In genomic region chr3R:4452345-4453044, dm6 we compare ENCODE assay signal across 3 fruit fly cellular contexts.
A peak's percentile ranks its signal among the peaks of the same experiment; 100 is the strongest.
TF ChIP-seq lines count a peak whose summit lies in the region.

No protein-coding gene starts in this region.

TF ChIP-seq in whole organism, embryonic, 481 proteins besides CTCF, POLR2A, EP300 and RAD21 (continued from another document and continues in another):
- TF ChIP-seq crol (GFP tag; IDR thresholded peaks at IDR 0.05; lab: Robert Waterston, UW) (peak; percentile 72), abd-A (tag; optimal IDR thresholded peaks at IDR 0.05; lab: Kevin White, UChicago) (peak; percentile 2), exex (tag; optimal IDR thresholded peaks at IDR 0.05; lab: Kevin White, UChicago) (peak; percentile 72), sug (tag; optimal IDR thresholded peaks at IDR 0.05; lab: Kevin White, UChicago) (peak; percentile 10), Chrac-16 (GFP tag; optimal IDR thresholded peaks at IDR 0.05; lab: Kevin White, UChicago) (no peak), CG31441 (GFP tag; IDR thresholded peaks at IDR 0.05; lab: Robert Waterston, UW) (no peak), HLHmδ (GFP tag; optimal IDR thresholded peaks at IDR 0.05; lab: Kevin White, UChicago) (peak; percentile 39), lab (GFP tag; optimal IDR thresholded peaks at IDR 0.05; lab: Kevin White, UChicago) (peak; percentile 29), zfh2 (GFP tag; optimal IDR thresholded peaks at IDR 0.05; lab: Kevin White, UChicago) (no peak), CG7556 (GFP tag; optimal IDR thresholded peaks at IDR 0.05; lab: Kevin White, UChicago) (no peak), gem (tag; optimal IDR thresholded peaks at IDR 0.05; lab: Kevin White, UChicago) (no peak), tgo (GFP tag; IDR thresholded peaks at IDR 0.05; lab: Robert Waterston, UW) (no peak), CG13296 (GFP tag; optimal IDR thresholded peaks at IDR 0.05; lab: Kevin White, UChicago) (no peak), CG33213 (GFP tag; optimal IDR thresholded peaks at IDR 0.05; lab: Kevin White, UChicago) (no peak), pan (optimal IDR thresholded peaks at IDR 0.05; lab: Kevin White, UChicago) (no peak), pan (GFP tag; optimal IDR thresholded peaks at IDR 0.05 in 1 of 2, IDR thresholded peaks at IDR 0.05 in 1 of 2) (no peak), CG1832 (GFP tag; optimal IDR thresholded peaks at IDR 0.05; lab: Kevin White, UChicago) (peak; percentile 52), Blimp-1 (GFP tag; optimal IDR thresholded peaks at IDR 0.05; lab: Kevin White, UChicago) (peak; percentile 71), nerfin-1 (tag; optimal IDR thresholded peaks at IDR 0.05; lab: Kevin White, UChicago) (peak; percentile 32), zfh1 (GFP tag; IDR thresholded peaks at IDR 0.05; lab: Robert Waterston, UW) (0 out of 3 replicates have a peak, but pooled peaks have one; percentile 3), CG9609 (GFP tag; optimal IDR thresholded peaks at IDR 0.05; lab: Kevin White, UChicago) (no peak), PHDP (tag; optimal IDR thresholded peaks at IDR 0.05; lab: Kevin White, UChicago) (no peak), grn (GFP tag; optimal IDR thresholded peaks at IDR 0.05; lab: Kevin White, UChicago) (peak; percentile 80), unc-4 (GFP tag; IDR thresholded peaks at IDR 0.05; lab: Robert Waterston, UW; ENCODE audit: partially characterized antibody) (peak; percentile 46; the same call in 1 of the 2 replicates), nom (GFP tag; optimal IDR thresholded peaks at IDR 0.05; lab: Kevin White, UChicago) (peak; percentile 13), Gug (GFP tag; IDR thresholded peaks at IDR 0.05; lab: Robert Waterston, UW) (no peak), Deaf1 (tag; optimal IDR thresholded peaks at IDR 0.05; lab: Kevin White, UChicago) (peak; percentile 37), CG3163 (GFP tag; optimal IDR thresholded peaks at IDR 0.05; lab: Kevin White, UChicago) (peak; percentile 81), disco-r (GFP tag; optimal IDR thresholded peaks at IDR 0.05; lab: Kevin White, UChicago) (no peak), p53 (GFP tag; optimal IDR thresholded peaks at IDR 0.05; lab: Kevin White, UChicago) (no peak), vvl (GFP tag; IDR thresholded peaks at IDR 0.05; lab: Robert Waterston, UW) (peak; percentile 27; the same call in 1 of the 2 replicates), CG17385 (GFP tag; optimal IDR thresholded peaks at IDR 0.05; lab: Kevin White, UChicago) (peak; percentile 55), chn (GFP tag; optimal IDR thresholded peaks at IDR 0.05; lab: Kevin White, UChicago) (peak; percentile 24), CG5180 (GFP tag; optimal IDR thresholded peaks at IDR 0.05; lab: Kevin White, UChicago) (peak; percentile 86), Trl (optimal IDR thresholded peaks at IDR 0.05; lab: Kevin White, UChicago) (peak; percentile 89 to 98), Trl (GFP tag; optimal IDR thresholded peaks at IDR 0.05; lab: Kevin White, UChicago) (no peak), Scr (GFP tag; IDR thresholded peaks at IDR 0.05; lab: Robert Waterston, UW; ENCODE audit: partially characterized antibody) (peak; percentile 21; the same call in 1 of the 2 replicates), gce (GFP tag; IDR thresholded peaks at IDR 0.05; lab: Robert Waterston, UW) (0 out of 3 replicates have a peak, but pooled peaks have one; percentile 4), Adf1 (GFP tag; IDR thresholded peaks at IDR 0.05; lab: Robert Waterston, UW) (peak; percentile 27; the same call in 1 of the 2 replicates), CG6813 (GFP tag; optimal IDR thresholded peaks at IDR 0.05; lab: Kevin White, UChicago) (peak; percentile 42), Med (GFP tag; lab: Kevin White, UChicago) (peak; percentile 39), Hr78 (GFP tag; optimal IDR thresholded peaks at IDR 0.05; lab: Kevin White, UChicago) (peak in 1 of 2 experiments; percentile 41), pros (GFP tag; optimal IDR thresholded peaks at IDR 0.05; lab: Kevin White, UChicago) (peak; percentile 71)

TF ChIP-seq in whole organism, prepupa, 60 proteins besides CTCF, POLR2A, EP300 and RAD21 (continued from another document):
- TF ChIP-seq CG15336 (GFP tag; IDR thresholded peaks at IDR 0.05; lab: Robert Waterston, UW): peak; percentile 38; the same call in 1 of the 2 replicates
- no peak for TF ChIP-seq CG31627 (GFP tag; optimal IDR thresholded peaks at IDR 0.05; lab: Kevin White, UChicago)
- peak; percentile 37; the same call in 1 of the 3 replicates for TF ChIP-seq CG8119 (GFP tag; IDR thresholded peaks at IDR 0.05; lab: Robert Waterston, UW)
- TF ChIP-seq ss (GFP tag; optimal IDR thresholded peaks at IDR 0.05; lab: Kevin White, UChicago): no peak
- TF ChIP-seq achi (GFP tag; optimal IDR thresholded peaks at IDR 0.05; lab: Kevin White, UChicago): no peak
- no peak for TF ChIP-seq CG6163 (GFP tag; IDR thresholded peaks at IDR 0.05; lab: Robert Waterston, UW)
- no peak for TF ChIP-seq CG6792 (GFP tag; optimal IDR thresholded peaks at IDR 0.05; lab: Kevin White, UChicago)
- TF ChIP-seq CG6808 (GFP tag; optimal IDR thresholded peaks at IDR 0.05; lab: Kevin White, UChicago): no peak
- peak; percentile 11 for TF ChIP-seq Eip78C (GFP tag; lab: Kevin White, UChicago)
- TF ChIP-seq pdm3 (GFP tag; optimal IDR thresholded peaks at IDR 0.05; lab: Kevin White, UChicago): no peak
- no peak for TF ChIP-seq lz (GFP tag; optimal IDR thresholded peaks at IDR 0.05; lab: Kevin White, UChicago)
- TF ChIP-seq CG10669 (GFP tag; optimal IDR thresholded peaks at IDR 0.05; lab: Kevin White, UChicago): no peak
- no peak for TF ChIP-seq CG32006 (GFP tag; optimal IDR thresholded peaks at IDR 0.05; lab: Kevin White, UChicago)
- no peak for TF ChIP-seq CG1621 (tag; optimal IDR thresholded peaks at IDR 0.05; lab: Kevin White, UChicago)
- no peak for TF ChIP-seq Hr39 (GFP tag; optimal IDR thresholded peaks at IDR 0.05; lab: Kevin White, UChicago)
- TF ChIP-seq acj6 (GFP tag; optimal IDR thresholded peaks at IDR 0.05; lab: Kevin White, UChicago): no peak

TF ChIP-seq in whole organism, wandering third instar larva, 38 proteins besides CTCF, POLR2A, EP300 and RAD21 (continued from another document):
- TF ChIP-seq Myc (optimal IDR thresholded peaks at IDR 0.05; lab: Kevin White, UChicago): no peak
- TF ChIP-seq jim (GFP tag; optimal IDR thresholded peaks at IDR 0.05; lab: Kevin White, UChicago): no peak
TF ChIP-seq in whole organism, wandering third instar larva: peak in this region for 4.
